Fruit fly (Drosophila melanogaster) whole organism, embryonic: ENCODE data around the gene CG13694.
A peak's percentile ranks its signal among the peaks of the same experiment; 100 is the strongest.

Experiments
- Adf1 ChIP-seq: fragments of 200-800 bp; sonication (Bioruptor generic); IDR thresholded peaks from 2 replicates; pipeline ENCODE4 v1.3.6; 2022; ENCODE audit warnings: missing biosample characterization, missing genetic modification characterization
- CG10565 ChIP-seq: fragments of 200-800 bp; sonication (Bioruptor generic); optimal IDR thresholded peaks from 3 replicates; lab custom pipeline; 2016; ENCODE audit warnings: missing biosample characterization, mild to moderate bottlenecking, missing genetic modification characterization
- CG11247 ChIP-seq: fragments of 200-800 bp; sonication (Bioruptor generic); IDR thresholded peaks from 2 replicates; pipeline ENCODE4 v1.3.6; 2022; ENCODE audit warnings: missing biosample characterization, missing genetic modification characterization
- CG11560 ChIP-seq: fragments of 200-800 bp; sonication (Bioruptor generic); IDR thresholded peaks from 3 replicates; pipeline ENCODE4 v1.3.6; 2022; ENCODE audit warnings: missing biosample characterization, missing genetic modification characterization
- CG12071 ChIP-seq: fragments of 200-800 bp; sonication (Bioruptor generic); optimal IDR thresholded peaks from 3 replicates; lab custom pipeline; 2018; ENCODE audit warnings: missing biosample characterization, mild to moderate bottlenecking, missing genetic modification characterization
- CG13287 ChIP-seq: fragments of 200-800 bp; sonication (Bioruptor generic); IDR thresholded peaks from 2 replicates; pipeline ENCODE4 v1.3.6; 2022; ENCODE audit warnings: missing biosample characterization, missing genetic modification characterization; ENCODE audit not compliant: partially characterized antibody
- CG15514 ChIP-seq: fragments of 200-800 bp; sonication (Bioruptor generic); optimal IDR thresholded peaks from 3 replicates; lab custom pipeline; 2017; ENCODE audit warnings: missing biosample characterization, missing genetic modification characterization, mild to moderate bottlenecking, moderate library complexity, missing genetic modification reagents
- CG1602 ChIP-seq: fragments of 200-800 bp; sonication (Bioruptor generic); optimal IDR thresholded peaks from 3 replicates; lab custom pipeline; 2016; ENCODE audit warnings: missing biosample characterization, missing genetic modification characterization
- CG16863 ChIP-seq: fragments of 200-800 bp; sonication (Bioruptor generic); optimal IDR thresholded peaks from 3 replicates; lab custom pipeline; 2016; ENCODE audit warnings: missing biosample characterization, missing genetic modification characterization
- CG17912 ChIP-seq: fragments of 200-800 bp; sonication (Bioruptor generic); optimal IDR thresholded peaks from 2 replicates; lab custom pipeline; 2018; ENCODE audit warnings: missing biosample characterization, mild to moderate bottlenecking, missing genetic modification characterization
- CG2116 ChIP-seq: fragments of 200-800 bp; sonication (Bioruptor generic); optimal IDR thresholded peaks from 3 replicates; lab custom pipeline; 2018; ENCODE audit warnings: missing biosample characterization, mild to moderate bottlenecking, missing genetic modification characterization
- CG31365 ChIP-seq: fragments of 200-800 bp; sonication (Bioruptor generic); optimal IDR thresholded peaks from 2 replicates; lab custom pipeline; 2018; ENCODE audit warnings: missing biosample characterization, mild to moderate bottlenecking, missing genetic modification characterization
- CG34376 ChIP-seq: fragments of 200-800 bp; sonication (Bioruptor generic); optimal IDR thresholded peaks from 2 replicates; lab custom pipeline; 2018; ENCODE audit warnings: missing biosample characterization, mild to moderate bottlenecking, missing genetic modification characterization
- CG5245 ChIP-seq: fragments of 200-800 bp; sonication (Bioruptor generic); optimal IDR thresholded peaks from 3 replicates; lab custom pipeline; 2016; ENCODE audit warnings: missing biosample characterization, missing genetic modification characterization
- CG9876 ChIP-seq: fragments of 200-800 bp; sonication (Bioruptor generic); optimal IDR thresholded peaks from 2 replicates; lab custom pipeline; 2016; ENCODE audit warnings: missing biosample characterization, missing genetic modification characterization
- Chrac-16 ChIP-seq: fragments of 200-800 bp; sonication (Bioruptor generic); optimal IDR thresholded peaks from 3 replicates; lab custom pipeline; 2016; ENCODE audit warnings: missing biosample characterization, missing genetic modification characterization
- CoRest ChIP-seq: fragments of 200-800 bp; sonication (Bioruptor generic); optimal IDR thresholded peaks from 3 replicates; lab custom pipeline; 2018; ENCODE audit warnings: missing biosample characterization, mild to moderate bottlenecking, missing genetic modification characterization, moderate library complexity
- Dll ChIP-seq: fragments of 200-800 bp; sonication (Bioruptor generic); IDR thresholded peaks from 4 replicates; pipeline ENCODE4 v1.3.6; 2022; ENCODE audit warnings: missing biosample characterization, missing genetic modification characterization; ENCODE audit not compliant: partially characterized antibody
- Drgx ChIP-seq: fragments of 200-800 bp; sonication (Bioruptor generic); IDR thresholded peaks from 2 replicates; pipeline ENCODE4 v1.3.6; 2022; ENCODE audit warnings: missing biosample characterization, missing genetic modification characterization
- Fer1 ChIP-seq: fragments of 200-800 bp; sonication (Bioruptor generic); optimal IDR thresholded peaks from 2 replicates; lab custom pipeline; 2017; ENCODE audit warnings: missing biosample characterization, mild to moderate bottlenecking, missing genetic modification characterization
- MBD-R2 ChIP-seq: fragments of 200-800 bp; sonication (Bioruptor generic); IDR thresholded peaks from 2 replicates; pipeline ENCODE4 v1.3.6; 2022; ENCODE audit warnings: missing biosample characterization, missing genetic modification characterization
- Meics ChIP-seq: fragments of 200-800 bp; sonication (Bioruptor generic); optimal IDR thresholded peaks from 2 replicates; lab custom pipeline; 2017; ENCODE audit warnings: missing biosample characterization, mild to moderate bottlenecking, missing genetic modification characterization
- Myb ChIP-seq: fragments of 200-800 bp; sonication (Bioruptor generic); optimal IDR thresholded peaks from 2 replicates; lab custom pipeline; 2016; ENCODE audit warnings: missing biosample characterization, missing genetic modification characterization
- Ptx1 ChIP-seq: fragments of 200-800 bp; sonication (Bioruptor generic); IDR thresholded peaks from 2 replicates; pipeline ENCODE4 v1.3.6; 2022; ENCODE audit warnings: missing biosample characterization, missing genetic modification characterization
- Rfx ChIP-seq: fragments of 200-800 bp; sonication (Bioruptor generic); IDR thresholded peaks from 2 replicates; pipeline ENCODE4 v1.3.6; 2022; ENCODE audit warnings: missing biosample characterization, missing genetic modification characterization
- Scr ChIP-seq: fragments of 200-800 bp; sonication (Bioruptor generic); IDR thresholded peaks from 2 replicates; pipeline ENCODE4 v1.3.6; 2022; ENCODE audit warnings: missing biosample characterization, missing genetic modification characterization; ENCODE audit not compliant: partially characterized antibody
- Sry-β ChIP-seq: fragments of 200-800 bp; sonication (Bioruptor generic); optimal IDR thresholded peaks from 2 replicates; lab custom pipeline; 2018; ENCODE audit warnings: missing biosample characterization, mild to moderate bottlenecking, missing genetic modification characterization, moderate library complexity
- TFAM ChIP-seq: fragments of 200-800 bp; sonication (Bioruptor generic); optimal IDR thresholded peaks from 2 replicates; lab custom pipeline; 2017; ENCODE audit warnings: missing biosample characterization, missing genetic modification characterization, inconsistent platforms
- Vsx1 ChIP-seq: fragments of 200-800 bp; sonication (Bioruptor generic); optimal IDR thresholded peaks from 2 replicates; lab custom pipeline; 2017; ENCODE audit warnings: missing biosample characterization, mild to moderate bottlenecking, missing genetic modification characterization, missing genetic modification reagents
- abd-A ChIP-seq: fragments of 200-800 bp; sonication (Bioruptor generic); optimal IDR thresholded peaks from 3 replicates; lab custom pipeline; 2019; ENCODE audit warnings: missing biosample characterization, mild to moderate bottlenecking, missing genetic modification characterization, moderate library complexity
- cas ChIP-seq: fragments of 200-800 bp; sonication (Bioruptor generic); IDR thresholded peaks from 2 replicates; pipeline ENCODE4 v1.3.6; 2022; ENCODE audit warnings: missing biosample characterization, missing genetic modification characterization
- chn ChIP-seq: fragments of 200-800 bp; sonication (Bioruptor generic); optimal IDR thresholded peaks from 2 replicates; lab custom pipeline; 2016; ENCODE audit warnings: missing biosample characterization, missing genetic modification characterization
- dmrt99B ChIP-seq: fragments of 200-800 bp; sonication (Bioruptor generic); optimal IDR thresholded peaks from 2 replicates; lab custom pipeline; 2018; ENCODE audit warnings: missing biosample characterization, mild to moderate bottlenecking, missing genetic modification characterization, moderate library complexity
- gfzf ChIP-seq: fragments of 200-800 bp; sonication (Bioruptor generic); optimal IDR thresholded peaks from 2 replicates; lab custom pipeline; 2016; ENCODE audit warnings: missing biosample characterization, mild to moderate bottlenecking, missing genetic modification characterization, moderate library complexity
- grn ChIP-seq: fragments of 200-800 bp; sonication (Bioruptor generic); optimal IDR thresholded peaks from 3 replicates; lab custom pipeline; 2017; ENCODE audit warnings: missing biosample characterization, missing genetic modification characterization
- hb ChIP-seq: fragments of 200-800 bp; sonication (Bioruptor generic); IDR thresholded peaks from 3 replicates; pipeline ENCODE4 v1.3.6; 2022; ENCODE audit warnings: missing biosample characterization, missing genetic modification characterization; ENCODE audit not compliant: partially characterized antibody
- her ChIP-seq: fragments of 200-800 bp; sonication (Bioruptor generic); optimal IDR thresholded peaks from 2 replicates; lab custom pipeline; 2016; ENCODE audit warnings: missing biosample characterization, missing genetic modification characterization
- jing ChIP-seq: fragments of 200-800 bp; sonication (Bioruptor generic); optimal IDR thresholded peaks from 2 replicates; lab custom pipeline; 2018; ENCODE audit warnings: missing biosample characterization, mild to moderate bottlenecking, missing genetic modification characterization
- lab ChIP-seq: fragments of 200-800 bp; sonication (Bioruptor generic); optimal IDR thresholded peaks from 3 replicates; lab custom pipeline; 2017; ENCODE audit warnings: missing biosample characterization, missing genetic modification characterization, mild to moderate bottlenecking, moderate library complexity, missing genetic modification reagents
- mam ChIP-seq: fragments of 200-800 bp; sonication (Bioruptor generic); optimal IDR thresholded peaks from 3 replicates; lab custom pipeline; 2016; ENCODE audit warnings: missing biosample characterization, missing genetic modification characterization
- pita ChIP-seq: fragments of 200-800 bp; sonication (Bioruptor generic); optimal IDR thresholded peaks from 2 replicates; lab custom pipeline; 2017; ENCODE audit warnings: missing biosample characterization, mild to moderate bottlenecking, missing genetic modification characterization
- pum ChIP-seq: fragments of 200-800 bp; sonication (Bioruptor generic); optimal IDR thresholded peaks from 2 replicates; lab custom pipeline; 2016; ENCODE audit warnings: missing biosample characterization, missing genetic modification characterization
- ranshi ChIP-seq: fragments of 200-800 bp; sonication (Bioruptor generic); IDR thresholded peaks from 2 replicates; pipeline ENCODE4 v1.3.6; 2022; ENCODE audit warnings: missing biosample characterization, missing genetic modification characterization
- slp2 ChIP-seq: fragments of 200-800 bp; sonication (Bioruptor generic); optimal IDR thresholded peaks from 2 replicates; lab custom pipeline; 2016; ENCODE audit warnings: missing biosample characterization, missing genetic modification characterization
- tll ChIP-seq, 2 experiments: fragments of 200-800 bp in 1 of 2; fragments of >200 bp in 1 of 2; sonication (Bioruptor generic) in 1 of 2; optimal IDR thresholded peaks; 2 replicates each; lab custom pipeline; 2017 to 2019; ENCODE audit warnings: missing biosample characterization in 2 of 2, missing genetic modification characterization in 2 of 2, mild to moderate bottlenecking in 1 of 2, moderate library complexity in 1 of 2
- ttk ChIP-seq: fragments of 200-800 bp; sonication (Bioruptor generic); IDR thresholded peaks from 2 replicates; pipeline ENCODE4 v2.1.2; 2022; ENCODE audit warnings: missing biosample characterization, missing genetic modification characterization
- unpg ChIP-seq: fragments of 200-800 bp; sonication (Bioruptor generic); optimal IDR thresholded peaks from 3 replicates; lab custom pipeline; 2018; ENCODE audit warnings: missing biosample characterization, mild to moderate bottlenecking, missing genetic modification characterization, moderate library complexity
- zfh1 ChIP-seq: fragments of 200-800 bp; sonication (Bioruptor generic); IDR thresholded peaks from 3 replicates; pipeline ENCODE4 v1.3.6; 2022; ENCODE audit warnings: missing biosample characterization, missing genetic modification characterization

The CG13694 gene

DNA sequence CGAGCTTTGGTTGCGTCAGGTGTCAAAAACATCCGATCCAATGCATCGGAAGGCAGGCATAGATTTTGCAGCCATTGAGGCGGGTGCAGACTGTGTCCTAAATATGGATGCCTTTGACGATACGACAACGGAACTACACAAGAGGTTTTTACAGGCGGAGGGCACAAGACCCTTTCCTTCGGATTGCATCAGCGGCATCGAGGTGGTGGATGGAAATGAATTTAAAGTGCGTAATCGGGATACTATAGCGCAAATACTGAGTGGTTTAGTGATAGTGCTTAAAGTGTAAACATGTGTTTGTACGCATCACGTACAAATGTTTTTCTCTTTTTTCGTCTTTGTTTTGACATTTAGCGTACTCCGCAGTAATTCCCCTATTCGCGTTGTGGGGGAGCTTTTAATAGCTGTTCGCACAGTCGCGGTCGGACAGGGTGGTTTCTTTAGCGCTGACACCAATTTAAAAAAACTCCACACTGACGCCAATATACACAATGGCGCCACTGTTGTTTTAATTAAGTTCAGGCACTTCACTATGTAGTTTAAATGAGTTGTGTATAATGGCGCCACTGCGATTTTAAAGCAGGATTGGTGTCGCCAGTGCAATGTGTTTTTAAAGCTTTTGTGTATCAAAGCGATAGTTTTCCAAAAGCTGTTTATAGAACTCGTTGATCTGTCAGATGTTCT is 43.4 kb downstream of the CG13694 start (continued):
- TF ChIP-seq Myb (GFP tag; lab: Kevin White, UChicago) = peak; percentile 42
- TF ChIP-seq Adf1 (GFP tag; lab: Robert Waterston, UW) = peak; percentile 48
- peak; percentile 32 for TF ChIP-seq CG5245
- TF ChIP-seq CG2116 (GFP tag; lab: Kevin White, UChicago) = peak; percentile 57
- no peak for TF ChIP-seq Sry-β (GFP tag; lab: Kevin White, UChicago)
- peak; percentile 90 for TF ChIP-seq CG31365
- TF ChIP-seq lab = peak; percentile 66
- TF ChIP-seq CG17912 (GFP tag; lab: Kevin White, UChicago) = peak; percentile 78
- TF ChIP-seq slp2 (GFP tag; lab: Kevin White, UChicago) = peak; percentile 28
- peak; percentile 55 for TF ChIP-seq CG9876
- no peak for TF ChIP-seq cas
- TF ChIP-seq CoRest (tag; lab: Kevin White, UChicago) = peak; percentile 8
- TF ChIP-seq mam = peak; percentile 25
- no peak for TF ChIP-seq tll (GFP tag; optimal IDR thresholded peaks at IDR 0.05; lab: Kevin White, UChicago)
- TF ChIP-seq pum (GFP tag; lab: Kevin White, UChicago) = peak; percentile 18
- TF ChIP-seq dmrt99B = no peak
- no peak for TF ChIP-seq jing (GFP tag; lab: Kevin White, UChicago)
- peak; percentile 76 for TF ChIP-seq CG11247 (GFP tag; lab: Robert Waterston, UW)
- no peak for TF ChIP-seq CG10565 (GFP tag; lab: Kevin White, UChicago)
- peak; percentile 35 for TF ChIP-seq Fer1 (GFP tag; lab: Kevin White, UChicago)
- peak; percentile 59 for TF ChIP-seq Ptx1
- peak; percentile 56 for TF ChIP-seq chn (GFP tag; lab: Kevin White, UChicago)
- peak; percentile 27 for TF ChIP-seq CG12071 (GFP tag; lab: Kevin White, UChicago)
- TF ChIP-seq Scr (GFP tag; lab: Robert Waterston, UW) = peak; percentile 54; the same call in 1 of the 2 replicates
- TF ChIP-seq CG15514 = peak; percentile 75
- TF ChIP-seq Drgx (GFP tag; lab: Robert Waterston, UW) = 0 out of 2 replicates have a peak, but pooled peaks have one; percentile 11
- peak; percentile 41 for TF ChIP-seq Meics (GFP tag; lab: Kevin White, UChicago)
- TF ChIP-seq ranshi (GFP tag; lab: Robert Waterston, UW) = 0 out of 2 replicates have a peak, but pooled peaks have one; percentile 44
- TF ChIP-seq ttk (GFP tag; lab: Robert Waterston, UW) = peak; percentile 29; the same call in 1 of the 2 replicates
- TF ChIP-seq abd-A (tag; lab: Kevin White, UChicago) = peak; percentile 99
- no peak for TF ChIP-seq Vsx1
- peak; percentile 81 for TF ChIP-seq CG13287
- peak; percentile 80; the same call in 1 of the 2 replicates for TF ChIP-seq Rfx
- peak; percentile 35 for TF ChIP-seq Chrac-16 (GFP tag; lab: Kevin White, UChicago)
- no peak for TF ChIP-seq hb
- peak; percentile 68; the same call in 2 of the 4 replicates for TF ChIP-seq Dll (GFP tag; lab: Robert Waterston, UW)
- no peak for TF ChIP-seq CG1602
- peak; percentile 4 for TF ChIP-seq CG34376 (GFP tag; lab: Kevin White, UChicago)
- no peak for TF ChIP-seq grn
- TF ChIP-seq gfzf (GFP tag; lab: Kevin White, UChicago) = peak; percentile 47
- TF ChIP-seq unpg (GFP tag; lab: Kevin White, UChicago) = peak; percentile 49
- TF ChIP-seq pita (GFP tag; lab: Kevin White, UChicago) = peak; percentile 57
- TF ChIP-seq CG16863 (GFP tag; lab: Kevin White, UChicago) = peak; percentile 20
- TF ChIP-seq TFAM (GFP tag; lab: Kevin White, UChicago) = no peak
- TF ChIP-seq her (GFP tag; lab: Kevin White, UChicago) = peak; percentile 38
- TF ChIP-seq CG11560 (tag; lab: Robert Waterston, UW) = 0 out of 3 replicates have a peak, but pooled peaks have one; percentile 22
- peak; percentile 32; the same call in 1 of the 2 replicates for TF ChIP-seq MBD-R2 (GFP tag; lab: Robert Waterston, UW)
- peak; percentile 13; the same call in 1 of the 3 replicates for TF ChIP-seq zfh1 (GFP tag; lab: Robert Waterston, UW)
